Fruit fly (Drosophila melanogaster): Measurements from ENCODE around the gene KLHL18.

DNA sequence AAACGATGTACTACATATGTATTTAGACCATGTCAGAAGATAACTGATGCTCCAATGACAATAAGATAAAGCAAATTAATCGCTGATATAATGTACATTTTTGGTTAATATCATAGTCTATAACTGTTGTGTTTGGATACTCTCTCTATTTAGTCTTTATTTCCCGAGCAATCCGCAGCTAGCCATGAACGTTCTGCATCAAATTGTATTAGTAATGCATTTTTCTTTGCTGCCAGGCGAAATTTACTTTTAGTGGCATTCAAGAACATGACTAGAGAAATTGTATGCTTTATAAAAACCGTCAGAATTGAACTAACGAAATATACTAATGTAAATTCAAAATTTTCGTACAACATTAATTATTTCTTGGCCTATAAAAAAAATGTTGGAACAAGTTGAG, 38.8 kb downstream of the KLHL18 start, which contains the start of gene GC2:
- TF ChIP-seq Hr83 (GFP tag; optimal IDR thresholded peaks at IDR 0.05; ENCODE audit: poor library complexity, severe bottlenecking) (no peak), Myc (optimal IDR thresholded peaks at IDR 0.05) (no peak), br (GFP tag; optimal IDR thresholded peaks at IDR 0.05) (no peak), ey (GFP tag; optimal IDR thresholded peaks at IDR 0.05) (no peak), h (GFP tag; optimal IDR thresholded peaks at IDR 0.05) (no peak), lola (GFP tag; optimal IDR thresholded peaks at IDR 0.05) (no peak)

All from whole organism, wandering third instar larva.